Worm (Caenorhabditis elegans) whole organism, late embryonic: Measurements from ENCODE around the gene ZK470.14.
A peak's percentile ranks its signal among the peaks of the same experiment; 100 is the strongest.

Experiments used
- C38D4.7 ChIP-seq: fragments of 200-800 bp; sonication (Bioruptor generic); optimal IDR thresholded peaks from 2 replicates; lab custom pipeline; 2018; ENCODE audit warnings: mild to moderate bottlenecking, missing genetic modification characterization, moderate library complexity, missing compliant biosample characterization
- K02D7.2 ChIP-seq: sonication (generic microtip); optimal IDR thresholded peaks from 2 replicates; lab custom pipeline; 2017; ENCODE audit warnings: mild to moderate bottlenecking, missing genetic modification characterization, missing compliant biosample characterization
- K09A11.1 ChIP-seq: sonication (generic microtip); optimal IDR thresholded peaks from 2 replicates; lab custom pipeline; 2017; ENCODE audit warnings: antibody characterized with exemption, mild to moderate bottlenecking, missing genetic modification characterization, missing compliant biosample characterization; ENCODE audit not compliant: insufficient read depth
- T23F11.4 ChIP-seq: fragments of 200-800 bp; sonication (Bioruptor generic); optimal IDR thresholded peaks from 2 replicates; lab custom pipeline; 2018; ENCODE audit warnings: mild to moderate bottlenecking, missing genetic modification characterization, missing compliant biosample characterization
- Y22D7AL.16 ChIP-seq: sonication (generic microtip); optimal IDR thresholded peaks from 2 replicates; lab custom pipeline; 2016; ENCODE audit warnings: missing genetic modification characterization, missing compliant biosample characterization
- ahr-1 ChIP-seq: sonication (generic microtip); optimal IDR thresholded peaks from 2 replicates; lab custom pipeline; 2016; ENCODE audit warnings: missing genetic modification characterization, missing compliant biosample characterization
- ama-1 ChIP-seq: fragments of 150-350 bp; optimal IDR thresholded peaks from 2 replicates; lab custom pipeline; 2014
- ceh-14 ChIP-seq: sonication (generic microtip); optimal IDR thresholded peaks from 2 replicates; lab custom pipeline; 2016; ENCODE audit warnings: missing genotype, missing genetic modification characterization, missing compliant biosample characterization
- ceh-18 ChIP-seq: sonication (generic microtip); optimal IDR thresholded peaks from 2 replicates; lab custom pipeline; 2016; ENCODE audit warnings: missing genetic modification characterization, missing compliant biosample characterization
- ceh-19 ChIP-seq: fragments of 200-800 bp; sonication (Bioruptor generic); optimal IDR thresholded peaks from 2 replicates; lab custom pipeline; 2018; ENCODE audit warnings: mild to moderate bottlenecking, missing genetic modification characterization, missing compliant biosample characterization
- ceh-2 ChIP-seq: sonication (generic microtip); optimal IDR thresholded peaks from 2 replicates; lab custom pipeline; 2016; ENCODE audit warnings: missing genotype, missing genetic modification characterization, missing compliant biosample characterization
- ceh-24 ChIP-seq: sonication (generic microtip); optimal IDR thresholded peaks from 2 replicates; lab custom pipeline; 2016; ENCODE audit warnings: mild to moderate bottlenecking, missing genetic modification characterization, missing compliant biosample characterization
- ceh-30 ChIP-seq: fragments of 150-350 bp; optimal IDR thresholded peaks from 2 replicates; lab custom pipeline; 2014; ENCODE audit warnings: missing biosample characterization, missing genetic modification characterization
- ceh-31 ChIP-seq: sonication (generic microtip); optimal IDR thresholded peaks from 2 replicates; lab custom pipeline; 2016; ENCODE audit warnings: missing genetic modification characterization, missing compliant biosample characterization
- ceh-34 ChIP-seq: sonication (generic microtip); optimal IDR thresholded peaks from 2 replicates; lab custom pipeline; 2016; ENCODE audit warnings: mild to moderate bottlenecking, missing genetic modification characterization, missing compliant biosample characterization
- ceh-45 ChIP-seq: fragments of 200-800 bp; sonication (Bioruptor generic); IDR thresholded peaks from 2 replicates; pipeline ENCODE4 v1.3.6; 2022; ENCODE audit warnings: missing genetic modification reagents, missing genetic modification characterization, missing compliant biosample characterization
- ceh-48 ChIP-seq: sonication (generic microtip); optimal IDR thresholded peaks from 2 replicates; lab custom pipeline; 2016; ENCODE audit warnings: missing genetic modification characterization, inconsistent platforms, missing compliant biosample characterization
- ceh-9 ChIP-seq: sonication (generic microtip); optimal IDR thresholded peaks from 2 replicates; lab custom pipeline; 2016; ENCODE audit warnings: mild to moderate bottlenecking, missing genetic modification characterization, inconsistent platforms, missing compliant biosample characterization
- che-1 ChIP-seq: sonication (generic microtip); optimal IDR thresholded peaks from 2 replicates; lab custom pipeline; 2016; ENCODE audit warnings: mild to moderate bottlenecking, missing genetic modification characterization, missing compliant biosample characterization
- dmd-4 ChIP-seq: sonication (generic microtip); optimal IDR thresholded peaks from 2 replicates; lab custom pipeline; 2016; ENCODE audit warnings: borderline replicate concordance, missing genetic modification characterization, missing compliant biosample characterization
- dve-1 ChIP-seq: sonication (generic microtip); optimal IDR thresholded peaks from 2 replicates; lab custom pipeline; 2017; ENCODE audit warnings: antibody characterized with exemption, mild to moderate bottlenecking, missing genetic modification characterization, missing compliant biosample characterization
- elt-2 ChIP-seq: sonication (generic microtip); optimal IDR thresholded peaks from 2 replicates; lab custom pipeline; 2016; ENCODE audit warnings: missing genetic modification reagents, missing genetic modification characterization, missing compliant biosample characterization
- elt-4 ChIP-seq: sonication (generic microtip); optimal IDR thresholded peaks from 2 replicates; lab custom pipeline; 2016; ENCODE audit warnings: missing genetic modification characterization, missing compliant biosample characterization
- gmeb-2 ChIP-seq: sonication (generic microtip); optimal IDR thresholded peaks from 2 replicates; lab custom pipeline; 2016; ENCODE audit warnings: missing genetic modification characterization, inconsistent platforms, missing compliant biosample characterization
- hlh-13 ChIP-seq: fragments of 200-800 bp; sonication (Bioruptor generic); optimal IDR thresholded peaks from 2 replicates; lab custom pipeline; 2018; ENCODE audit warnings: mild to moderate bottlenecking, missing genetic modification characterization, missing compliant biosample characterization
- hlh-15 ChIP-seq: sonication (generic microtip); optimal IDR thresholded peaks from 2 replicates; lab custom pipeline; 2016; ENCODE audit warnings: missing genetic modification characterization, missing compliant biosample characterization
- hlh-30 ChIP-seq: sonication (generic microtip); optimal IDR thresholded peaks from 2 replicates; lab custom pipeline; 2017; ENCODE audit warnings: antibody characterized with exemption, missing genetic modification characterization, missing compliant biosample characterization; ENCODE audit not compliant: insufficient read depth
- hlh-8 ChIP-seq: sonication (generic microtip); optimal IDR thresholded peaks from 2 replicates; lab custom pipeline; 2016; ENCODE audit warnings: missing genotype, missing genetic modification characterization, missing compliant biosample characterization
- lin-11 ChIP-seq: fragments of 200-800 bp; sonication (Bioruptor generic); optimal IDR thresholded peaks from 2 replicates; lab custom pipeline; 2018; ENCODE audit warnings: mild to moderate bottlenecking, missing genetic modification characterization, missing compliant biosample characterization
- madf-2 ChIP-seq: sonication (generic microtip); optimal IDR thresholded peaks from 2 replicates; lab custom pipeline; 2017; ENCODE audit warnings: missing genetic modification characterization, missing compliant biosample characterization
- mec-3 ChIP-seq: sonication (generic microtip); optimal IDR thresholded peaks from 2 replicates; lab custom pipeline; 2016; ENCODE audit warnings: borderline replicate concordance, missing genetic modification characterization, missing compliant biosample characterization
- nfya-1 ChIP-seq: sonication (generic microtip); optimal IDR thresholded peaks from 2 replicates; lab custom pipeline; 2017; ENCODE audit warnings: missing genetic modification characterization, mild to moderate bottlenecking, missing compliant biosample characterization, antibody characterized with exemption, moderate library complexity
- nhr-11 ChIP-seq: fragments of 150-350 bp; optimal IDR thresholded peaks from 2 replicates; lab custom pipeline; 2014; ENCODE audit warnings: missing biosample characterization, missing genetic modification characterization
- pag-3 ChIP-seq: sonication (generic microtip); optimal IDR thresholded peaks from 2 replicates; lab custom pipeline; 2016; ENCODE audit warnings: missing compliant biosample characterization, missing genetic modification characterization, borderline replicate concordance
- pha-2 ChIP-seq: sonication (generic microtip); optimal IDR thresholded peaks from 2 replicates; lab custom pipeline; 2017; ENCODE audit warnings: mild to moderate bottlenecking, missing genetic modification characterization, missing compliant biosample characterization
- pha-4 ChIP-seq: fragments of 150-350 bp; optimal IDR thresholded peaks from 2 replicates; lab custom pipeline; 2018; ENCODE audit warnings: missing biosample characterization, missing genetic modification reagents, missing genetic modification characterization
- pros-1 ChIP-seq: fragments of 150-350 bp; optimal IDR thresholded peaks from 2 replicates; lab custom pipeline; 2014; ENCODE audit warnings: missing biosample characterization, missing genetic modification reagents, missing genetic modification characterization
- ref-2 ChIP-seq: sonication (generic microtip); optimal IDR thresholded peaks from 2 replicates; lab custom pipeline; 2016; ENCODE audit warnings: missing genetic modification characterization, missing compliant biosample characterization
- rnt-1 ChIP-seq: sonication (generic microtip); optimal IDR thresholded peaks from 2 replicates; lab custom pipeline; 2016; ENCODE audit warnings: missing genetic modification characterization, missing compliant biosample characterization
- sdc-2 ChIP-seq: sonication (generic microtip); optimal IDR thresholded peaks from 2 replicates; lab custom pipeline; 2016; ENCODE audit warnings: missing genotype, missing genetic modification characterization, missing compliant biosample characterization
- sox-2 ChIP-seq: fragments of 200-800 bp; sonication (Bioruptor generic); IDR thresholded peaks from 2 replicates; pipeline ENCODE4 v1.3.6; 2022; ENCODE audit warnings: missing genetic modification reagents, missing genetic modification characterization, missing compliant biosample characterization
- syd-9 ChIP-seq: sonication (generic microtip); optimal IDR thresholded peaks from 2 replicates; lab custom pipeline; 2016; ENCODE audit warnings: mild to moderate bottlenecking, missing genetic modification characterization, moderate library complexity, missing compliant biosample characterization
- tbx-7 ChIP-seq: sonication (generic microtip); optimal IDR thresholded peaks from 2 replicates; lab custom pipeline; 2016; ENCODE audit warnings: missing genotype, missing genetic modification characterization, missing compliant biosample characterization
- ttx-3 ChIP-seq: sonication (generic microtip); optimal IDR thresholded peaks from 2 replicates; lab custom pipeline; 2016; ENCODE audit warnings: missing genetic modification reagents, missing genetic modification characterization, missing compliant biosample characterization
- unc-42 ChIP-seq: sonication (generic microtip); optimal IDR thresholded peaks from 2 replicates; lab custom pipeline; 2016; ENCODE audit warnings: missing genotype, missing genetic modification characterization, missing compliant biosample characterization
- unc-86 ChIP-seq: sonication (generic microtip); optimal IDR thresholded peaks from 2 replicates; lab custom pipeline; 2016; ENCODE audit warnings: missing genetic modification characterization, missing compliant biosample characterization
- zip-5 ChIP-seq: sonication (generic microtip); optimal IDR thresholded peaks from 2 replicates; lab custom pipeline; 2016; ENCODE audit warnings: missing genetic modification characterization, missing compliant biosample characterization
- ztf-16 ChIP-seq: sonication (generic microtip); optimal IDR thresholded peaks from 2 replicates; lab custom pipeline; 2017; ENCODE audit warnings: missing genetic modification characterization, missing compliant biosample characterization

Gene ZK470.14

DNA sequence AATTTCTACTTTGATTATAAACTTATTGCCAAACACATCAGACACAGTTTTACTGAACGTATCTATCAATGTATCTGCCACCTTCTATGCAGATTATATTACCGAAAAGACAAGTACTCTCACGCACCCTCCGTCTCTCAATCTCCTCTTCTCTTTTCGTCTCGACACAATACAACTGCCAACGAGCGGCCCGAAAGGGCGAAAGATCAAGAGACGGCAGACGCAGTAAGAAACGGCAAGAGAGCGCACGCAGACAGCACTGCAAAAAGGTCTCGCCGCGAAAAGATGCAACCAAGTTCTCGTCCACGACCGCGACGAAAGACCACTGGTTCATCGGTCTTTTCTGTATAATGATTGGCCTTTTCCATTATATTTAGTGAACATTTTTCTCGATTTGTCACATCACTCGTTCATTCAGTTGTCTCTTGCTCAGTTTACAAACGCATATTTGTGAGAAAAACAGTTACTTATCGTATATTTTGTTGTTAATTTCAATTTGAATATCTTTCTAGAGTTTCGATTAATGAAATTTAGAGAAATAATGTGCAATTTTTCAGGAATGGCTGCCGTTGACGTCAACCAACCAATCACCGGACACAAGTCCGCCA, 23.4 kb downstream of the ZK470.14 start, which contains the start of gene vha-12 (continued):
- TF ChIP-seq C38D4.7 (GFP tag; lab: Kevin White, UChicago): no peak
- TF ChIP-seq nfya-1 (tag; lab: Kevin White, UChicago): peak; percentile 86
- peak; percentile 70 for TF ChIP-seq dve-1 (tag; lab: Kevin White, UChicago)
- no peak for TF ChIP-seq che-1 (tag; lab: Kevin White, UChicago)
- TF ChIP-seq mec-3 (tag; lab: Kevin White, UChicago): no peak
- no peak for TF ChIP-seq ztf-16
- TF ChIP-seq ceh-45 (GFP tag; lab: Robert Waterston, UW): no peak
- no peak for TF ChIP-seq ahr-1
- no peak for TF ChIP-seq hlh-13
- no peak for TF ChIP-seq pha-4
- TF ChIP-seq elt-2 (tag; lab: Kevin White, UChicago): peak; percentile 50
- no peak for TF ChIP-seq tbx-7 (tag; lab: Kevin White, UChicago)
- TF ChIP-seq pha-2: peak; percentile 24
- TF ChIP-seq ref-2 (tag; lab: Kevin White, UChicago): no peak
- TF ChIP-seq hlh-8: no peak
- no peak for TF ChIP-seq hlh-15 (tag; lab: Kevin White, UChicago)
- no peak for TF ChIP-seq zip-5
- no peak for TF ChIP-seq elt-4
- peak; percentile 29 for TF ChIP-seq ceh-2
- TF ChIP-seq ceh-31: peak; percentile 87
- no peak for TF ChIP-seq nhr-11
- no peak for TF ChIP-seq lin-11 (tag; lab: Kevin White, UChicago)
- no peak for TF ChIP-seq K02D7.2
- peak; percentile 82 for TF ChIP-seq sdc-2 (tag; lab: Kevin White, UChicago)
- TF ChIP-seq ttx-3 (tag; lab: Kevin White, UChicago): no peak
- no peak for TF ChIP-seq Y22D7AL.16 (tag; lab: Kevin White, UChicago)
- TF ChIP-seq gmeb-2: no peak
- peak; percentile 76 for TF ChIP-seq pros-1 (tag; lab: Kevin White, UChicago)
- TF ChIP-seq pag-3 (tag; lab: Kevin White, UChicago): no peak
- TF ChIP-seq dmd-4 (tag; lab: Kevin White, UChicago): peak; percentile 50
- peak; percentile 45 for TF ChIP-seq ama-1
- peak; percentile 64 for TF ChIP-seq ceh-18 (tag; lab: Kevin White, UChicago)
- TF ChIP-seq ceh-9 (tag; lab: Kevin White, UChicago): no peak
- no peak for TF ChIP-seq syd-9
- no peak for TF ChIP-seq T23F11.4 (GFP tag; lab: Kevin White, UChicago)
- TF ChIP-seq ceh-14 (tag; lab: Kevin White, UChicago): peak; percentile 18
- peak; percentile 82 for TF ChIP-seq unc-42 (tag; lab: Kevin White, UChicago)
- no peak for TF ChIP-seq ceh-48
- TF ChIP-seq K09A11.1 (tag; lab: Kevin White, UChicago): no peak
- peak; percentile 94 for TF ChIP-seq ceh-34 (tag; lab: Kevin White, UChicago)
- peak; percentile 51 for TF ChIP-seq hlh-30
- peak; percentile 32; the same call in 1 of the 2 replicates for TF ChIP-seq sox-2 (GFP tag; lab: Robert Waterston, UW)
- no peak for TF ChIP-seq unc-86 (tag; lab: Kevin White, UChicago)
- TF ChIP-seq ceh-30: no peak
- no peak for TF ChIP-seq ceh-19 (GFP tag; lab: Kevin White, UChicago)
- no peak for TF ChIP-seq madf-2
- TF ChIP-seq rnt-1 (tag; lab: Kevin White, UChicago): peak; percentile 48
- no peak for TF ChIP-seq ceh-24
- TF ChIP-seq, all 69 proteins: peak for 21
